Worm (Caenorhabditis elegans): ENCODE measurements around the gene Y46E12A.2.

Y46E12A.2 gene

ce11 chrIII:1731850-1732249, 26.9 kb upstream of the Y46E12A.2 start:
- TF ChIP-seq zfh-2 (GFP tag; conservative IDR thresholded peaks at IDR 0.05): 0 out of 2 replicates have a peak, but pooled peaks have one; percentile 22
- TF ChIP-seq nfyb-1 (GFP tag; IDR thresholded peaks at IDR 0.05): no peak
- TF ChIP-seq fkh-3 (tag; optimal IDR thresholded peaks at IDR 0.05): no peak
- no peak for TF ChIP-seq bed-2 (GFP tag; IDR thresholded peaks at IDR 0.05)

DNA sequence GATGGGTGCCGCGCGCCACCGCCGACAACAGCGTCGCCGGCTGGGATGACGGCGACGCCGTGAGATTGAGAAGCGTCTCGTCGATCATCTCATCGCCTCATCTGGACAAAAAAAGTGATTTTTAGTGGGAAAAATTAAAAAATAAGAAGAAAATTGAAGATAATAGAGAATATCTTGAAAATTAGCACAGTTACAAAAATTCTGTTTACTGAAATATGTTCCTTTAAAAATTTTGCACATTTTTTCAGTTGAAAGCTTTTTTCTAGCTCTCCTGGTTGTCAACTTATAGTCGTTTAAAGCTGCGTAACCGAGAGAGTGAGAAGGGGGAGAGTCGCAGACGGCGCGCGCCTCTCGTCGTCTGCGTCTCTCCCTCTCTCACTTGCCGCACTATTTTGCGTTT, 25.7 kb upstream of the Y46E12A.2 start, which contains the start of gene ser-4:
Gene ser-4 (minus strand): TSS at position 101 of the 400 bp plus-strand sequence.
- TF ChIP-seq lir-1 (GFP tag; conservative IDR thresholded peaks at IDR 0.05) (no peak), zfh-2 (GFP tag; conservative IDR thresholded peaks at IDR 0.05) (peak; percentile 41; the same call in 1 of the 2 replicates)

DNA sequence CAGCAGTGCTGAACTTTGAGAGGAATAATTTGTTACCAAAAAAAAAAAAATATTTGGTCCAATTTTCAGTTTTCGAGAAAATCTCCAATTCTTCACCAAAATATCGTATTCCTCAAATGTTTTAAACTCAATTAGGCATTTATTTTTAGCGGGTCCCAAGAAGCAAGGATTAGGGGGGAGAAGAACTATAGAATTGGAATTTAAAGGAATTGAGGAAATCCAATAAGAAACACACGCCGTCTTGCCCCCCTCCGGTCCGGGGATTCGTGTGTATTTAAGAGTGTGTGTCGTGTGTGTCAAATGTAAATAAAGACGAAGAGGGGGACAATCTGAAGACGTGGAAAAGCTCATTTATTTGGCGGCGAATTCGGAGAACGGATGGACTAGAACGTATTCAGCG, 25.3 kb upstream of the Y46E12A.2 start:
- TF ChIP-seq repo-1 (tag; optimal IDR thresholded peaks at IDR 0.05): no peak
- TF ChIP-seq ceh-27 (GFP tag; optimal IDR thresholded peaks at IDR 0.05): no peak
- TF ChIP-seq bed-2 (GFP tag; IDR thresholded peaks at IDR 0.05): no peak
- no peak for TF ChIP-seq T26A5.8 (tag; optimal IDR thresholded peaks at IDR 0.05)
- no peak for TF ChIP-seq let-526 (GFP tag; IDR thresholded peaks at IDR 0.05)
- no peak for TF ChIP-seq somi-1 (GFP tag; optimal IDR thresholded peaks at IDR 0.05)
- no peak for TF ChIP-seq attf-6 (GFP tag; IDR thresholded peaks at IDR 0.05)
- no peak for TF ChIP-seq ztf-28 (GFP tag; IDR thresholded peaks at IDR 0.05)
- no peak for TF ChIP-seq F55B11.4 (tag; optimal IDR thresholded peaks at IDR 0.05; ENCODE audit: borderline replicate concordance, insufficient read depth)
- no peak for TF ChIP-seq Y67H2A.10 (GFP tag; conservative IDR thresholded peaks at IDR 0.05)
- TF ChIP-seq madf-8 (GFP tag; conservative IDR thresholded peaks at IDR 0.05): no peak
- TF ChIP-seq let-607 (tag; optimal IDR thresholded peaks at IDR 0.05): no peak
- TF ChIP-seq hmg-20 (GFP tag; IDR thresholded peaks at IDR 0.05): no peak
- no peak for TF ChIP-seq B0019.2 (GFP tag; conservative IDR thresholded peaks at IDR 0.05)
- TF ChIP-seq sdz-38 (tag; optimal IDR thresholded peaks at IDR 0.05): no peak
- TF ChIP-seq F57C9.4 (tag; optimal IDR thresholded peaks at IDR 0.05): no peak
- no peak for TF ChIP-seq mcd-1 (GFP tag; IDR thresholded peaks at IDR 0.05)
- TF ChIP-seq nhr-179 (tag; optimal IDR thresholded peaks at IDR 0.05): no peak
- TF ChIP-seq zfh-2 (GFP tag; conservative IDR thresholded peaks at IDR 0.05): no peak

ce11 chrIII:1743081-1743480, 15.7 kb upstream of the Y46E12A.2 start:
- TF ChIP-seq aptf-2 (GFP tag; conservative IDR thresholded peaks at IDR 0.05) (no peak), F57C9.4 (tag; optimal IDR thresholded peaks at IDR 0.05) (no peak), akir-1 (GFP tag; optimal IDR thresholded peaks at IDR 0.05) (no peak), hmg-1.2 (GFP tag; IDR thresholded peaks at IDR 0.05) (0 out of 2 replicates have a peak, but pooled peaks have one; percentile 20), snpc-3.4 (tag; optimal IDR thresholded peaks at IDR 0.05) (peak; percentile 4), chd-7 (tag; optimal IDR thresholded peaks at IDR 0.05) (peak; percentile 22), K11D2.4 (GFP tag; IDR thresholded peaks at IDR 0.05) (peak; percentile 16; the same call in 1 of the 2 replicates), pbrm-1 (GFP tag; IDR thresholded peaks at IDR 0.05) (peak; percentile 48), rpc-1 (optimal IDR thresholded peaks at IDR 0.05) (peak; percentile 60), rpc-1 (tag; optimal IDR thresholded peaks at IDR 0.05) (peak; percentile 78), egl-18 (GFP tag; IDR thresholded peaks at IDR 0.05) (no peak), snpc-4 (GFP tag; optimal IDR thresholded peaks at IDR 0.05) (no peak), snpc-4 (tag; optimal IDR thresholded peaks at IDR 0.05) (no peak), dpff-1 (tag; optimal IDR thresholded peaks at IDR 0.05) (no peak), hlh-12 (tag; optimal IDR thresholded peaks at IDR 0.05) (no peak), dox-1 (GFP tag; IDR thresholded peaks at IDR 0.05) (peak; percentile 31; the same call in 1 of the 2 replicates), die-1 (tag; optimal IDR thresholded peaks at IDR 0.05) (peak; percentile 54), snpc-1.3 (tag; optimal IDR thresholded peaks at IDR 0.05; ENCODE audit: insufficient read depth) (peak; percentile 49), B0261.1 (tag; optimal IDR thresholded peaks at IDR 0.05) (peak; percentile 68), athp-1 (tag; optimal IDR thresholded peaks at IDR 0.05) (peak; percentile 22), lsl-1 (GFP tag; optimal IDR thresholded peaks at IDR 0.05) (peak; percentile 39), mxl-1 (tag; optimal IDR thresholded peaks at IDR 0.05) (peak; percentile 7), lin-26 (GFP tag; IDR thresholded peaks at IDR 0.05) (peak; percentile 65; the same call in 1 of the 2 replicates), zfh-2 (GFP tag; conservative IDR thresholded peaks at IDR 0.05) (peak; percentile 61), lin-54 (GFP tag; optimal IDR thresholded peaks at IDR 0.05) (peak; percentile 17)

Data from whole organism, young adult.